Fruit fly (Drosophila melanogaster): ENCODE measurements around the gene per.

per gene

dm6 chrX:2655479-2655878, 29.9 kb upstream of the per start:
- no peak for TF ChIP-seq noc (tag; optimal IDR thresholded peaks at IDR 0.05)

dm6 chrX:2655998-2656397, 29.4 kb upstream of the per start:
- TF ChIP-seq noc (tag; optimal IDR thresholded peaks at IDR 0.05), result no peak

DNA sequence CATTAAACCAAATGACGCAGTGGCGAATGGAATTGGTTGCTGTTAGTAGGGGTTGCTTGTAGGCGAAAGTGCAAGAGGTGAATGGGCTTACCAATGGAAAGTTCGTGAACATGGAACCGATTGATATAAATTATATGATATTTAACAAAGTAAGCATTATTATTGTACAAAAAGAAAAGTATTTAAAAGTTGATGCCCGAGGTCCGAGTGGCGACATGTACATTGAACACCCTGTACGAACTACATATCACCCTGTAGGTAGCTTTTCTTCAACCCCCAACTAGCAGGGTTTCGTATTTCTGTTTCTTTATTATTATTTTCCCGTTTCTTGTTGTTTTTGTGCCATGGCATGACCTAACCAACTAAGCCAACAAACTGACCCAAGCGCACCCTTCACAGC, 28.2 kb upstream of the per start:
- TF ChIP-seq noc (tag; optimal IDR thresholded peaks at IDR 0.05), result no peak

DNA sequence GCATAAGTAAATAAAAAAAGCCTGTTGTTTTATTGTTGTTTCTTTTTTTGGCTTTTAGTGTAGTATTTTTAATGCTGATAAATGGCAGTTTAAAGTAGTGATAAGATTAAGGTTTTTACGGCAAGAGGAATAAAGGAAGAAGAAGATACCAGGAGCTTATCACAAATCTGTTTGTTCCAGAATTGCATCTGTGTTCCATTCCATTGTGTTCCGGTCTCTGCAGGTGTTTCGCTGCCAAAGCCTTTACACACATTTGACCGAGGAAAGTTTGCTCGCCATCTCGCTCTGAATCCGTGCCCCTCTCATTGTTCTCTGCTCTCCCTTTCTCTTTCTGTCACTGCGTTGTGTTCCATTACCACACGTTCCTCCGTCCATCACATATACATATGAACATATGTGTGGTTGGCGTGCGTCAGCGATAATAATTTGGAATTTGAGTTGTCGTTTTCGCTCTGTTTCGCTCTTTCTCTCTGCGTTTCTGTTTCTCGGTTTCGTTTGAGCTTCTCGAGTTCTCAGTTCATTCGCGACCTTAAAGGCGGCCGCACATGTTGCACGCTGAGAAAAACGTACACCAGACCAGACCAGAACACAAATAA, 27.0 kb upstream of the per start:
- peak; percentile 69 for TF ChIP-seq noc (tag; optimal IDR thresholded peaks at IDR 0.05)

dm6 chrX:2659430-2660075, 25.8 kb upstream of the per start:
- no peak for TF ChIP-seq noc (tag; optimal IDR thresholded peaks at IDR 0.05)

DNA sequence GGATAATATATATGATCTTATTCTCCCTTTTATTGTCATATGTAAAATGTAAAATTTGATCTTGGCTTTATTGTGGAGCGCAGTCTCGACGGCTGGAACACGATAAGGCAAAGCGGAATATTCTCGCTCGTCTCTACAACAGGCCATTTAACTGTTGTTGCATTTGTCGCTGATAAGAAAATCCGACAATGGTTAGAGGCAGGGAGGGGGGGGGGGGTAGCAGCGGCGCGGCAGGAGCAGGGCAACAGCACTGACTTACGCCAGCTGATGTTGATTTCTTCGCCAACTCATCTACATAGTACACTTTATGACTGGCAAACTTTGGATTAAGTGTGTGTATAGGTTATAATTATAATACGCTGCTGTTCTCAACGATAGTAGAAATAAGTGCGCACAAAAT, 23.6 kb upstream of the per start:
- peak; percentile 45 for TF ChIP-seq noc (tag; optimal IDR thresholded peaks at IDR 0.05)

DNA sequence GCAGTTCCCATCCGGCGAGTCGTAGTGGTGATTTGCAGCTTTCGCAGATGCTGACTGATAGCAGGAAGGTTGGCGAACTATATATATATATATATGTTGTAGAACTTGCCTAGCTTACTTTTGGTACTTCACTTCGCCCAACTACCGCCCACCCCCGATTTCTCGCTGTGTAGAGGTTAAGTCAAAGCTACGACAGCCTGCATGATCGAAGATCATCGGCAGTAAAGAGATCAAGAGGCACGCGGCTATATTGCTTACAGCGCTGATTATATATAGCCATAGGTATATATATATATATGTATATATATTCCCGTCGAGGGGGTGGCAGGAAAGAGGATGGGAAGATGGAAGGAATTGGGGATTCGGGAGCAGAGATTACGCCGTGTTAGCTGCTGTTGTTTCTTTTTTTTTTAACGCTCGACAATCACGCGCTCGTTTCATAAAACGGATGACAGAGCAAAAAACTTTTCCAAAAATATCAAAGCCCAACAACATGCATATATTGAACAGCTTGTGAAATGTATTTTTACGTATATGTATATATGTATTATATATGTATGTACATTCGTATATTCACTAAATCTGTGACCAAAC, 22.7 kb upstream of the per start:
- no peak for TF ChIP-seq noc (tag; optimal IDR thresholded peaks at IDR 0.05)

- TF ChIP-seq noc (tag; optimal IDR thresholded peaks at IDR 0.05), result no peak
Measured at dm6 chrX:2663416-2663815, 22.0 kb upstream of the per start.

- TF ChIP-seq noc (tag; optimal IDR thresholded peaks at IDR 0.05), result no peak
Measured at dm6 chrX:2677024-2677589, 8.3 kb upstream of the per start.

- TF ChIP-seq noc (tag; optimal IDR thresholded peaks at IDR 0.05), result no peak
Measured at dm6 chrX:2681601-2682000, 3.8 kb upstream of the per start, which contains the start of gene HLH3B. HLH3B (minus strand) TSS chrX:2681723.

dm6 chrX:2682832-2683231, 2.5 kb upstream of the per start, which contains the start of gene CG2652:
CG2652 (minus strand) TSS chrX:2682932.
- no peak for TF ChIP-seq noc (tag; optimal IDR thresholded peaks at IDR 0.05)

- TF ChIP-seq noc (tag; optimal IDR thresholded peaks at IDR 0.05), result no peak
Measured at dm6 chrX:2683926-2684325, 1.5 kb upstream of the per start.

DNA sequence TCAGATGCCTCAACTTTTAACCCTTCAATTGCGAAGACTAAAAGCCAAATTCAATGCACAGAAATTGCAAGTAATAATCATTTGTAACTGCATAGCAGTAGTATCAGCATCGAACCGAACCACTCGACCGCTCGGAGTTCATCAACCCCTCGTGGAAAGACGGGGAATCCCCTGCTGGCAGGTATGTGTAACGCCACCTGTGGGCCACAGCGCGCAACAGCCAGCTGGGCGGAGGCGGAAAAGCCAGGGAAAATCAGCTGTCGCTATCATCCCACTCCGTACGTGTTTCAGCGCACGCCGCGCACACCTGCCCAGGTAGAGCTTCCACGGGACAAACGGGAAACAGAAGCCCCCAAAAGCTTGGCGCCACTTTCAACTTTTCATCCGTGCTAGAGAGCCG, 938 bp upstream of the per start:
- no peak for TF ChIP-seq noc (tag; optimal IDR thresholded peaks at IDR 0.05)

DNA sequence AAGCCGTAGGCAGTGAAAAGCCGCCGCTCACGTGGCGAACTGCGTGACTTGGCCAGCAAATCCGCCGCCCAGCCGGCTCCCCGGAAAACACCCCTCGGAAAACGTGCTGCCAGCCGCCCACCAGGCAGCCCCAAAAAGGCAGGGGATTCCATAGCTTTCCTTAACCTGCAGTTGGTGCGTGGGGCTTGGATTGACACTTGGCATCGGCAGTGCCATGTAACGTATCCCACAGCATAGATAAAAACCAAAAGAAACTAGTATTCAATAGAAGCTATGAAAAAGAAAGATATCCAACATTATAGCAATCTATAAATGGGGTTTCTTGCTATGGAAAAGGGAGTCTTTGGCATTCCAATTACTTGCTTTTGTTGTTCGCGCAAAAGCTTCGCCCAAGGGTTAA, 358 bp upstream of the per start:
- TF ChIP-seq noc (tag; optimal IDR thresholded peaks at IDR 0.05), result no peak

DNA sequence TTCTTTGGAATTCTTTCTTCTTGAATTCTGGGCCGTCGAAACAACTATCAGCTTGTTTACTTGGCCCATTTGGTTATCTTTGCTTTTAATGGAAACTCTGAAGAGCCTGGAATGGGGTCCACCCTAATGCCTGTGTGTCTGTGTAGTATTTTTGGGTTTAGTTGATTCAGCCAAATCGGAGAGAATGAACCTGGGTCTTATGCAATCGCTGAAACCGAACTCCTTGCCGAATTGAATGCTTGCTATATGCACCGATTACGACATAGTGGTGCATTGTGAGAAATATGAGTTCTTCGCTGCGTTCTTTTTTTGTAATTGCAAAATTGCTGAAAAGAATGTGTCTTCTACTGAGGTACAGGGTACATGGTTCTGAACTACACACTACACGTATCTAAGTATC, 1.6 kb downstream of the per start:
- no peak for TF ChIP-seq noc (tag; optimal IDR thresholded peaks at IDR 0.05)

- no peak for TF ChIP-seq noc (tag; optimal IDR thresholded peaks at IDR 0.05)
Measured at dm6 chrX:2690376-2690775, 5.0 kb downstream of the per start.

DNA sequence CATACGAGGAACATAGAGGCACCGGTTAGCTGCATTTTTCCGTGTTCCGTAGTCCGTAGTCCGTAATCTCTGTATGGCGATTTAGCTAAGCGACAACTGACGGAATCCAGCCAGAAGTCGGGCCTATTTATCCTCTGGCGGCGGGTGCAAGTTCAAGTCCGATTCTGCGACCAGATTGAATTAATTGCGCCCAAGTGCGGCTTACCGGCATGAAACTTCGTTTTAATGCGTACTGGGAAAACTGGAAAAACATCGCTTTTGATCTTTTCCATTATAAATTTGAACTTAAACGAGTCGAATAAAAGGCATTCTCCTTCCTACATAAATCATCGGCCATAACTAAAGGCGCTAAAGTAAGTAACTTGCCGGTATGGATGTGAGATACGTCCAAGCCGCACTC, 8.4 kb downstream of the per start, which contains the start of gene dyw:
Gene dyw (minus strand): TSS at position 101 of the 400 bp plus-strand sequence.
- no peak for TF ChIP-seq noc (tag; optimal IDR thresholded peaks at IDR 0.05)
